Fruit fly (Drosophila melanogaster) whole organism: ENCODE data around the gene klar.

ENCODE experiments used
- CG8478 ChIP-seq: fragments of >200 bp; optimal IDR thresholded peaks from 2 replicates; lab custom pipeline; 2018; ENCODE audit warnings: inconsistent platforms
- Dll ChIP-seq: fragments of >200 bp; optimal IDR thresholded peaks from 2 replicates; lab custom pipeline; 2017
- EcR ChIP-seq, 2 experiments: fragments of >200 bp; optimal IDR thresholded peaks; 2 replicates each; lab custom pipeline; 2017; ENCODE audit warnings: missing biosample characterization in 2 of 2, missing genetic modification characterization in 2 of 2, missing genetic modification reagents in 2 of 2
- psq ChIP-seq: fragments of >200 bp; optimal IDR thresholded peaks from 2 replicates; lab custom pipeline; 2017
- usp ChIP-seq: fragments of >200 bp; optimal IDR thresholded peaks from 2 replicates; lab custom pipeline; 2017; ENCODE audit warnings: missing biosample characterization, missing genetic modification characterization, mixed read lengths

dm6 chr3L:473064-473463, 67.3 kb downstream of the klar start:
- TF ChIP-seq CG8478 (lab: Kevin White, UChicago) (no peak), psq (no peak), usp (GFP tag; lab: Kevin White, UChicago) (no peak), EcR (GFP tag; optimal IDR thresholded peaks at IDR 0.05; lab: Kevin White, UChicago) (no peak), Dll (no peak)
